Fruit fly (Drosophila melanogaster): Measurements from ENCODE around the gene CG5885.

The CG5885 gene

dm6 chr2L:9947738-9948519, 29.8 kb upstream of the CG5885 start (continued):
- TF ChIP-seq CG15479 (GFP tag; optimal IDR thresholded peaks at IDR 0.05) (no peak), CG13624 (GFP tag; optimal IDR thresholded peaks at IDR 0.05) (no peak), rib (GFP tag; IDR thresholded peaks at IDR 0.05) (peak; percentile 47; the same call in 1 of the 2 replicates), lab (GFP tag; optimal IDR thresholded peaks at IDR 0.05) (peak; percentile 19), CG11504 (tag; optimal IDR thresholded peaks at IDR 0.05) (no peak), zen2 (GFP tag; IDR thresholded peaks at IDR 0.05; ENCODE audit: partially characterized antibody) (no peak), CG17829 (tag; optimal IDR thresholded peaks at IDR 0.05) (no peak), CG7271 (tag; optimal IDR thresholded peaks at IDR 0.05) (no peak), fd102C (GFP tag; optimal IDR thresholded peaks at IDR 0.05) (no peak), CG14441 (GFP tag; IDR thresholded peaks at IDR 0.05) (peak; percentile 30; the same call in 1 of the 2 replicates), sisA (GFP tag; IDR thresholded peaks at IDR 0.05) (no peak), CG34376 (GFP tag; optimal IDR thresholded peaks at IDR 0.05) (peak; percentile 69), CG17361 (GFP tag; IDR thresholded peaks at IDR 0.05) (peak; percentile 22; the same call in 1 of the 3 replicates), CG11723 (GFP tag; optimal IDR thresholded peaks at IDR 0.05) (no peak), NC2α (GFP tag; optimal IDR thresholded peaks at IDR 0.05) (no peak), Six4 (GFP tag; optimal IDR thresholded peaks at IDR 0.05) (no peak), zen (tag; optimal IDR thresholded peaks at IDR 0.05) (no peak), nom (GFP tag; optimal IDR thresholded peaks at IDR 0.05) (peak; percentile 4), CG9609 (GFP tag; optimal IDR thresholded peaks at IDR 0.05) (no peak), lilli (GFP tag; optimal IDR thresholded peaks at IDR 0.05) (no peak), lov (optimal IDR thresholded peaks at IDR 0.05) (no peak), lov (GFP tag; IDR thresholded peaks at IDR 0.05) (no peak), CG9437 (GFP tag; optimal IDR thresholded peaks at IDR 0.05) (peak; percentile 67), Hey (tag; optimal IDR thresholded peaks at IDR 0.05) (peak; percentile 53), CG43689 (GFP tag; IDR thresholded peaks at IDR 0.05) (no peak), Atf6 (GFP tag; IDR thresholded peaks at IDR 0.05) (0 out of 2 replicates have a peak, but pooled peaks have one; percentile 35), cad (GFP tag; optimal IDR thresholded peaks at IDR 0.05) (no peak), CG12769 (tag; optimal IDR thresholded peaks at IDR 0.05) (peak; percentile 75), grau (tag; optimal IDR thresholded peaks at IDR 0.05) (no peak), Nf-YA (GFP tag; IDR thresholded peaks at IDR 0.05) (no peak), sd (tag; optimal IDR thresholded peaks at IDR 0.05) (peak; percentile 88), tgo (GFP tag; IDR thresholded peaks at IDR 0.05) (no peak), CG31365 (tag; optimal IDR thresholded peaks at IDR 0.05) (no peak), Dp (GFP tag; optimal IDR thresholded peaks at IDR 0.05) (no peak), zfh1 (GFP tag; IDR thresholded peaks at IDR 0.05) (no peak), hth (optimal IDR thresholded peaks at IDR 0.05) (no peak), Eip74EF (GFP tag; optimal IDR thresholded peaks at IDR 0.05) (no peak), Ssrp (tag; optimal IDR thresholded peaks at IDR 0.05) (no peak), CG10321 (GFP tag; IDR thresholded peaks at IDR 0.05) (no peak), HLH4C (GFP tag; IDR thresholded peaks at IDR 0.05; ENCODE audit: partially characterized antibody) (no peak), Side (GFP tag; optimal IDR thresholded peaks at IDR 0.05) (no peak), E2f2 (GFP tag; IDR thresholded peaks at IDR 0.05) (no peak), B-H2 (GFP tag; optimal IDR thresholded peaks at IDR 0.05) (peak; percentile 39), corto (GFP tag; optimal IDR thresholded peaks at IDR 0.05) (peak; percentile 67), Rfx (GFP tag; IDR thresholded peaks at IDR 0.05) (0 out of 2 replicates have a peak, but pooled peaks have one; percentile 13), exex (tag; optimal IDR thresholded peaks at IDR 0.05) (peak; percentile 84), row (GFP tag; IDR thresholded peaks at IDR 0.05) (peak; percentile 60), seq (GFP tag; IDR thresholded peaks at IDR 0.05) (no peak), CTCF (GFP tag; optimal IDR thresholded peaks at IDR 0.05) (no peak), Kr (GFP tag; optimal IDR thresholded peaks at IDR 0.05) (no peak), Hr39 (optimal IDR thresholded peaks at IDR 0.05) (no peak)
